Fruit fly (Drosophila melanogaster): ENCODE data around the gene CG34426.

Gene CG34426

dm6 chr3L:8813484-8813883 is 11.2 kb downstream of the CG34426 start (continued):
- TF ChIP-seq CG7928 (GFP tag; optimal IDR thresholded peaks at IDR 0.05) (no peak), Xbp1 (GFP tag; optimal IDR thresholded peaks at IDR 0.05) (peak; percentile 17), CG3995 (GFP tag; optimal IDR thresholded peaks at IDR 0.05) (no peak), rib (GFP tag; IDR thresholded peaks at IDR 0.05) (no peak), CG11093 (GFP tag; IDR thresholded peaks at IDR 0.05) (peak; percentile 57; the same call in 1 of the 3 replicates), hb (GFP tag; IDR thresholded peaks at IDR 0.05; ENCODE audit: partially characterized antibody) (no peak), CG17912 (GFP tag; optimal IDR thresholded peaks at IDR 0.05) (no peak), NFAT (GFP tag; IDR thresholded peaks at IDR 0.05) (no peak)

- peak; percentile 72 for TF ChIP-seq Ets65A (GFP tag)
- no peak for TF ChIP-seq PHDP (tag; optimal IDR thresholded peaks at IDR 0.05)
- TF ChIP-seq sisA (GFP tag; IDR thresholded peaks at IDR 0.05) = no peak
- TF ChIP-seq inv (GFP tag; IDR thresholded peaks at IDR 0.05; ENCODE audit: partially characterized antibody) = peak; percentile 16; the same call in 1 of the 2 replicates
These were observed 17.2 kb downstream of the CG34426 start for dm6 chr3L:8819441-8819840.

DNA sequence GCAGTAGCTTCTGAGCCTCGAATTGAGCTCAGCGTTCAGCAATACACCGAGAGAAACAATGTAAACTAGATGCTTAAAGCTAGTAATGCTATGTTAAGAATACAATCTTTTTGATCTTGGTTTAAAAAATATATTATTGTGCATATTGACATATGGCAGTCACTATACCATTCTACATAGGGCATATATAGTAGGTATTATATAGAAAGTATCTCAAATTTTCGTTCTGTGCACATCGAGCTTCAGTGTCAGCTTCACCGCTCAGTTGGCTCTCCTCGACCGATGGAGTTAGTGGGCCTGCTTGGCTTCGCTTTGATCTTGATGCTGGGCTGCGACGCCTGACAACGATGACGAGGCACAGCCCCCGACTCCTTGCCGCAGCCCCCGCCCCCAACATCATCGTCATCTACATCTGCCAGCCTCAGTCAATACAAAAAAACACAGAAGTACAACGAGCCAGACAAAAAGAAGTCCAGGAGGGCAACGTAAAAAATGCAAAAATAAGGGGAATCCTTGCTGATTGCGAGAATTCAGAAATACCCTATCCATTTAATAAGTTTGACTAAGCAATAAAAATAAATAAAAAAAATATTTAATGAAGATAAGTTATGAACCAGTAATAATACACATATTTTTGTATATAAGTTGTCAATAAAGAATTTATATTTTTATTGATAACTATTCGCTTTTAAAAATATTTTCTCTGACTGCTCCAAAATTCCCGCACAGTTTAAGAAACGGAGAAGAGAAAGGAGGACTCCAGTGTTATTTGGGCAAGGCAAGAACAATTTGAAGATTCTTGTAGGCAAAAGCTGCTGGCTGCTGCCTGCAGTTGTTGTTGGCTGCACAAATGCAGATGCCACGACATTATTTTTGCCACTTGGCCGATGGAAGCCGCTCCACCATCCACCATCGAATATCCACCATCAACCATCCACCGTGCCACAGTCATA is 19.7 kb downstream of the CG34426 start:
- TF ChIP-seq Xrp1 (GFP tag; IDR thresholded peaks at IDR 0.05) (peak; percentile 45; the same call in 1 of the 2 replicates), Mad (GFP tag; optimal IDR thresholded peaks at IDR 0.05) (no peak), Oli (tag; optimal IDR thresholded peaks at IDR 0.05) (no peak), lbe (GFP tag; optimal IDR thresholded peaks at IDR 0.05) (peak; percentile 85), CG4617 (GFP tag; optimal IDR thresholded peaks at IDR 0.05; ENCODE audit: borderline replicate concordance) (no peak), fd64A (GFP tag; optimal IDR thresholded peaks at IDR 0.05) (no peak), CoRest (tag; optimal IDR thresholded peaks at IDR 0.05) (no peak), CG11723 (GFP tag; optimal IDR thresholded peaks at IDR 0.05) (no peak), Dll (GFP tag; IDR thresholded peaks at IDR 0.05; ENCODE audit: partially characterized antibody) (no peak), pho (GFP tag; optimal IDR thresholded peaks at IDR 0.05) (no peak), dmrt11E (tag; optimal IDR thresholded peaks at IDR 0.05) (peak; percentile 13), H15 (GFP tag; IDR thresholded peaks at IDR 0.05) (no peak), Ptx1 (GFP tag; IDR thresholded peaks at IDR 0.05) (no peak), Dp (GFP tag; optimal IDR thresholded peaks at IDR 0.05) (no peak), CG7928 (GFP tag; optimal IDR thresholded peaks at IDR 0.05) (no peak), Med (GFP tag) (peak; percentile 9), lilli (GFP tag; optimal IDR thresholded peaks at IDR 0.05) (no peak), CG15514 (GFP tag; optimal IDR thresholded peaks at IDR 0.05) (no peak), CG7839 (tag; optimal IDR thresholded peaks at IDR 0.05) (no peak), Neu2 (GFP tag; optimal IDR thresholded peaks at IDR 0.05; ENCODE audit: borderline replicate concordance) (no peak), btn (GFP tag; optimal IDR thresholded peaks at IDR 0.05) (no peak), Ets65A (GFP tag) (peak; percentile 26), CG6272 (GFP tag; IDR thresholded peaks at IDR 0.05) (no peak), Bdp1 (GFP tag; optimal IDR thresholded peaks at IDR 0.05) (no peak), wdn (GFP tag; IDR thresholded peaks at IDR 0.05) (no peak), inv (GFP tag; IDR thresholded peaks at IDR 0.05; ENCODE audit: partially characterized antibody) (no peak), slou (GFP tag; optimal IDR thresholded peaks at IDR 0.05) (no peak), zfh1 (GFP tag; IDR thresholded peaks at IDR 0.05) (no peak), sens (GFP tag) (peak; percentile 69), nom (GFP tag; optimal IDR thresholded peaks at IDR 0.05) (peak; percentile 89), CG1529 (GFP tag; optimal IDR thresholded peaks at IDR 0.05) (no peak), bab2 (GFP tag; optimal IDR thresholded peaks at IDR 0.05) (no peak), lola (GFP tag; optimal IDR thresholded peaks at IDR 0.05) (no peak), CG12942 (GFP tag; optimal IDR thresholded peaks at IDR 0.05) (no peak), ac (GFP tag; optimal IDR thresholded peaks at IDR 0.05) (no peak), CG18262 (tag; optimal IDR thresholded peaks at IDR 0.05) (no peak)

Measured in whole organism, embryonic.